Fruit fly (Drosophila melanogaster): Measurements from ENCODE around the gene ttm3.

The ttm3 gene

dm6 chr2L:22108664-22109063 is 29.2 kb downstream of the ttm3 start, which contains the start of gene CG6675:
TSS of gene CG6675 (plus strand) at chr2L:22108964.
- no peak for TF ChIP-seq N (GFP tag; optimal IDR thresholded peaks at IDR 0.05)
- TF ChIP-seq dl (GFP tag; optimal IDR thresholded peaks at IDR 0.05; ENCODE audit: insufficient read depth in 1 of 2, partially characterized antibody in 2 of 2) = no peak
- TF ChIP-seq sv (GFP tag; optimal IDR thresholded peaks at IDR 0.05) = no peak
- TF ChIP-seq dsf (GFP tag; optimal IDR thresholded peaks at IDR 0.05; ENCODE audit: borderline replicate concordance) = no peak
- no peak for TF ChIP-seq tai (GFP tag; optimal IDR thresholded peaks at IDR 0.05)
- TF ChIP-seq GATAd (GFP tag; optimal IDR thresholded peaks at IDR 0.05) = no peak
- TF ChIP-seq Dfd (GFP tag; optimal IDR thresholded peaks at IDR 0.05) = no peak
- TF ChIP-seq brk (GFP tag; optimal IDR thresholded peaks at IDR 0.05) = no peak
- no peak for TF ChIP-seq lola (GFP tag; optimal IDR thresholded peaks at IDR 0.05)
- no peak for TF ChIP-seq foxo (GFP tag; optimal IDR thresholded peaks at IDR 0.05)
- TF ChIP-seq br (GFP tag; optimal IDR thresholded peaks at IDR 0.05) = no peak
- TF ChIP-seq Sp1 (GFP tag; optimal IDR thresholded peaks at IDR 0.05) = no peak
- no peak for TF ChIP-seq fru (GFP tag; optimal IDR thresholded peaks at IDR 0.05)
- no peak for TF ChIP-seq OdsH (GFP tag; optimal IDR thresholded peaks at IDR 0.05)

DNA sequence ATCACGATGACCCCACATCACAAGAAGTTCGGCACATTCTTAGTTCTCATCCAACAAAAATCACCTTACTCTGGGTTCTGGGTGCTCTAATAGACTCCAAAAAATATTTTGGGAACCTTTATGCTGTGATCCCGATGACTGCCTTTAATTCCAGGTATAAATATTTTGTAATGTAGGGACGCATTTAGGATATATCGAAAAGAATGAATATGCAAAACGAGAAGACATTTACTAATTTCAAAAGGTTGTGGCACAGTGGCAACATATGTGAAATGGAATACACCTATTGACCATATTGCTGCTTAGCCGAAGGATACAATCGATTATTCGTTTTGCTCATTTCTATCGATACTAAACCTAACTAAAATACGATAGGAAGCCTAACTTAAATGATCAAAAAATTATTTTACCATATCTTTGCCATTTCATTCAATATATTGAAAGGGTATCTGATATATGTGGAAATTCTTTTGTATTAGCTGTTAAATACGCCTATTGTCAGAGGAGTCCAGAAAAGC is 41.5 kb downstream of the ttm3 start, which contains the start of gene CG3651:
Gene CG3651, plus strand, starts transcription at position 468 of the 518 bp plus-strand sequence.
- TF ChIP-seq Abd-B (GFP tag; optimal IDR thresholded peaks at IDR 0.05) (no peak), ey (GFP tag; optimal IDR thresholded peaks at IDR 0.05) (peak; percentile 5)

DNA sequence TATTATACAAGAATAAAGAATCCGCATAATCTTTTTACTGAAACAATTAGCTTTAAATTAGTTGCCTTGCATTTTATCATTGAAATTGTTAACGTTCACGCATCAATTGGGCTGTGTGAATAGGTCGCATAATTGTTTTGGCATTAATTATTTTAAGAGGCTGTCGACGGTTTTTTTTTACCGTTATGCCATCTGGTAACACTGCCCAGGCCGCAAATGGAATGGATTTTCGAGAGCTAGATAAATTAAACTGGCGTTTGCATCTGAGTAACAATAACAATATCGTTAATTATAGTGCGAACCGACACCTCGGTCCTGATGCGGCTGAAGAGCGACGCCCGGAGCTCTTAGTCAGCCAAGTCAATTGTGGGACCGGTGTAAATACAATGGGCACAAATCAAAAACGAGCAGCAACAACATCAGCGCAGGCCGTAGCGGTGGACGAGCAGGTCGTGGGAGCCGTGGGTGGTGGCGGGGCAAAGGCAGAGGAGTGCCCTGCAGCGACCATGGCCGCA is 42.3 kb downstream of the ttm3 start:
- TF ChIP-seq Hnf4 (GFP tag; optimal IDR thresholded peaks at IDR 0.05) = no peak
- TF ChIP-seq N (GFP tag; optimal IDR thresholded peaks at IDR 0.05) = peak; percentile 92
- TF ChIP-seq tai (GFP tag; optimal IDR thresholded peaks at IDR 0.05) = no peak
- TF ChIP-seq foxo (GFP tag; optimal IDR thresholded peaks at IDR 0.05) = no peak
- peak; percentile 63 for TF ChIP-seq woc (GFP tag; optimal IDR thresholded peaks at IDR 0.05)
- TF ChIP-seq psq (GFP tag; optimal IDR thresholded peaks at IDR 0.05) = no peak
- TF ChIP-seq ey (GFP tag; optimal IDR thresholded peaks at IDR 0.05) = no peak
- TF ChIP-seq Vsx2 (GFP tag; optimal IDR thresholded peaks at IDR 0.05; ENCODE audit: partially characterized antibody) = no peak
- TF ChIP-seq Dif (GFP tag; optimal IDR thresholded peaks at IDR 0.05; ENCODE audit: partially characterized antibody) = no peak
- no peak for TF ChIP-seq OdsH (GFP tag; optimal IDR thresholded peaks at IDR 0.05)
- TF ChIP-seq fru (GFP tag; optimal IDR thresholded peaks at IDR 0.05) = no peak
- peak; percentile 25 for TF ChIP-seq HLH106 (tag; optimal IDR thresholded peaks at IDR 0.05)
- TF ChIP-seq dsf (GFP tag; optimal IDR thresholded peaks at IDR 0.05; ENCODE audit: borderline replicate concordance) = no peak
- no peak for TF ChIP-seq Abd-B (GFP tag; optimal IDR thresholded peaks at IDR 0.05)
- no peak for TF ChIP-seq usp (GFP tag; optimal IDR thresholded peaks at IDR 0.05)
- no peak for TF ChIP-seq Sp1 (GFP tag; optimal IDR thresholded peaks at IDR 0.05)
- TF ChIP-seq brk (GFP tag; optimal IDR thresholded peaks at IDR 0.05) = no peak
- no peak for TF ChIP-seq h (GFP tag; optimal IDR thresholded peaks at IDR 0.05)
- TF ChIP-seq CG9705 (GFP tag; optimal IDR thresholded peaks at IDR 0.05) = no peak
- TF ChIP-seq GATAd (GFP tag; optimal IDR thresholded peaks at IDR 0.05) = no peak
- no peak for TF ChIP-seq sage (GFP tag; optimal IDR thresholded peaks at IDR 0.05)
- no peak for TF ChIP-seq Hr83 (GFP tag; optimal IDR thresholded peaks at IDR 0.05; ENCODE audit: poor library complexity, severe bottlenecking)
- TF ChIP-seq Rel (GFP tag; optimal IDR thresholded peaks at IDR 0.05) = no peak
- TF ChIP-seq Rel (tag; optimal IDR thresholded peaks at IDR 0.05) = no peak
- no peak for TF ChIP-seq rgr (GFP tag; optimal IDR thresholded peaks at IDR 0.05)
- TF ChIP-seq jim (GFP tag; optimal IDR thresholded peaks at IDR 0.05) = no peak
- TF ChIP-seq Mio (GFP tag; optimal IDR thresholded peaks at IDR 0.05) = no peak
- TF ChIP-seq Dfd (GFP tag; optimal IDR thresholded peaks at IDR 0.05) = no peak
- TF ChIP-seq Jra (GFP tag; optimal IDR thresholded peaks at IDR 0.05) = no peak
- TF ChIP-seq dl (GFP tag; optimal IDR thresholded peaks at IDR 0.05; ENCODE audit: insufficient read depth in 1 of 2, partially characterized antibody in 2 of 2) = no peak
- TF ChIP-seq br (GFP tag; optimal IDR thresholded peaks at IDR 0.05) = no peak
- no peak for TF ChIP-seq dmrt93B (GFP tag; optimal IDR thresholded peaks at IDR 0.05)
- peak; percentile 92 for TF ChIP-seq lola (GFP tag; optimal IDR thresholded peaks at IDR 0.05)
- TF ChIP-seq Myc (optimal IDR thresholded peaks at IDR 0.05) = peak; percentile 11
- no peak for TF ChIP-seq CrebA (GFP tag; optimal IDR thresholded peaks at IDR 0.05; ENCODE audit: borderline replicate concordance)
- no peak for TF ChIP-seq CG32264 (GFP tag; optimal IDR thresholded peaks at IDR 0.05)
- TF ChIP-seq sv (GFP tag; optimal IDR thresholded peaks at IDR 0.05) = no peak
- TF ChIP-seq pan (optimal IDR thresholded peaks at IDR 0.05) = no peak
- TF ChIP-seq Hr78 (GFP tag; optimal IDR thresholded peaks at IDR 0.05) = peak; percentile 70

All from whole organism, wandering third instar larva.